Worm (Caenorhabditis elegans): ENCODE measurements around the gene rpoa-1.
A peak's percentile ranks its signal among the peaks of the same experiment; 100 is the strongest.

- TF ChIP-seq hlh-30 (tag; optimal IDR thresholded peaks at IDR 0.05; ENCODE audit: insufficient read depth) (peak; percentile 23), fos-1 (tag; optimal IDR thresholded peaks at IDR 0.05) (no peak), lsy-2 (tag; optimal IDR thresholded peaks at IDR 0.05) (peak in 1 of 2 experiments; percentile 1), unc-62 (GFP tag; optimal IDR thresholded peaks at IDR 0.05 in 1 of 2) (no peak), unc-62 (tag; optimal IDR thresholded peaks at IDR 0.05) (no peak), dpl-1 (GFP tag; optimal IDR thresholded peaks at IDR 0.05) (no peak), ama-1 (optimal IDR thresholded peaks at IDR 0.05) (no peak), ZK546.5 (tag; optimal IDR thresholded peaks at IDR 0.05) (no peak), spr-1 (tag; optimal IDR thresholded peaks at IDR 0.05) (no peak), lin-1 (GFP tag; IDR thresholded peaks at IDR 0.05) (0 out of 2 replicates have a peak, but pooled peaks have one; percentile 12), hmg-1.1 (GFP tag; IDR thresholded peaks at IDR 0.05) (no peak), ztf-11 (tag; optimal IDR thresholded peaks at IDR 0.05) (no peak), nhr-11 (tag; optimal IDR thresholded peaks at IDR 0.05) (no peak), mep-1 (tag; optimal IDR thresholded peaks at IDR 0.05) (no peak)
Measured at ce11 chrII:13737751-13738525, 43.3 kb upstream of the rpoa-1 start.
